Fruit fly (Drosophila melanogaster) whole organism, embryonic: ENCODE results near the gene CG14535.

ENCODE experiments used
- CG16813 ChIP-seq: fragments of 200-800 bp; sonication (Bioruptor generic); IDR thresholded peaks from 3 replicates; pipeline ENCODE4 v1.3.6; 2022; ENCODE audit warnings: missing biosample characterization, missing genetic modification characterization; ENCODE audit not compliant: partially characterized antibody
- CG16815 ChIP-seq: fragments of 200-800 bp; sonication (Bioruptor generic); optimal IDR thresholded peaks from 3 replicates; lab custom pipeline; 2017; ENCODE audit warnings: missing biosample characterization, mild to moderate bottlenecking, missing genetic modification characterization
- CG18262 ChIP-seq: fragments of 200-800 bp; optimal IDR thresholded peaks from 3 replicates; lab custom pipeline; 2019; ENCODE audit warnings: missing biosample characterization, mild to moderate bottlenecking, missing genetic modification characterization, moderate library complexity
- CG34376 ChIP-seq: fragments of 200-800 bp; sonication (Bioruptor generic); optimal IDR thresholded peaks from 2 replicates; lab custom pipeline; 2018; ENCODE audit warnings: missing biosample characterization, mild to moderate bottlenecking, missing genetic modification characterization
- CG3726 ChIP-seq: fragments of 200-800 bp; sonication (Bioruptor generic); IDR thresholded peaks from 3 replicates; pipeline ENCODE4, ENCODE4 v1.3.6; 2022; ENCODE audit warnings: missing biosample characterization, missing genetic modification characterization
- CHES-1-like ChIP-seq: fragments of 200-800 bp; sonication (Bioruptor generic); optimal IDR thresholded peaks from 2 replicates; lab custom pipeline; 2016; ENCODE audit warnings: missing biosample characterization, missing genetic modification characterization
- cas ChIP-seq: fragments of 200-800 bp; sonication (Bioruptor generic); IDR thresholded peaks from 2 replicates; pipeline ENCODE4 v1.3.6; 2022; ENCODE audit warnings: missing biosample characterization, missing genetic modification characterization
- fd96Cb ChIP-seq: fragments of 200-800 bp; sonication (Bioruptor generic); optimal IDR thresholded peaks from 2 replicates; lab custom pipeline; 2018; ENCODE audit warnings: missing biosample characterization, mild to moderate bottlenecking, missing genetic modification characterization, moderate library complexity
- fu2 ChIP-seq: fragments of 200-800 bp; sonication (Bioruptor generic); optimal IDR thresholded peaks from 2 replicates; lab custom pipeline; 2016; ENCODE audit warnings: missing biosample characterization, missing genetic modification characterization
- ind ChIP-seq: fragments of 200-800 bp; sonication (Bioruptor generic); optimal IDR thresholded peaks from 3 replicates; lab custom pipeline; 2016; ENCODE audit warnings: missing biosample characterization, missing genetic modification characterization
- insv ChIP-seq, 2 experiments: fragments of 200-800 bp; sonication (Bioruptor generic); optimal IDR thresholded peaks; 3 replicates each; lab custom pipeline; 2016 to 2018; ENCODE audit warnings: missing biosample characterization in 2 of 2, missing genetic modification characterization in 2 of 2
- kay ChIP-seq: fragments of 200-800 bp; sonication (Bioruptor generic); optimal IDR thresholded peaks from 2 replicates; lab custom pipeline; 2016; ENCODE audit warnings: missing biosample characterization, missing genetic modification characterization
- sna ChIP-seq: fragments of 200-800 bp; sonication (Bioruptor generic); IDR thresholded peaks from 2 replicates; pipeline ENCODE4 v1.3.6; 2022; ENCODE audit warnings: missing biosample characterization, missing genetic modification characterization; ENCODE audit not compliant: partially characterized antibody
- trh ChIP-seq: fragments of 200-800 bp; sonication (Bioruptor generic); optimal IDR thresholded peaks from 2 replicates; lab custom pipeline; 2016; ENCODE audit warnings: missing biosample characterization, missing genetic modification characterization

DNA sequence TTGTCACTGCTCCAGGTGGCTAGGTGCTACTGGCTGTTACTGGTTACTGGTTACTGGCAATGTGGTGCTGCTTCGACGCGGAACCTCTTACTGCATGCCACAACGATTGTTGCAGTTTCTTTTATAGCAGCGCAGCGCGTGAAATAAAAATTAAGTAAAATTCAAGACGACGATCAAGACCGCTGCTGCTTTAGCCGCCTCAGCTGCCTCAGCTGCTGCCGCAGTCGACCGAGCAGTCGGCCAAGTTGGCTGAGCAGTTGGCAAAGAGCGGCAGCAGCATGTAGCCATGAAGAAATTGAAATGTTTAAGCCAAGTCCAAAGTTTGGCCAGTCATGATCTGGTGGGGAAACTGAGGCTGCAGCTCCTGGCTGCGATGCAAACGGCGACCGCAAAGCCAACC lies 5.5 kb upstream of the CG14535 start, which contains the start of gene TwdlE:
- TF ChIP-seq ind (GFP tag; lab: Kevin White, UChicago) (no peak), CHES-1-like (no peak), fu2 (GFP tag; lab: Kevin White, UChicago) (no peak), CG16815 (no peak), CG3726 (no peak), fd96Cb (tag; lab: Kevin White, UChicago) (no peak), insv (GFP tag; optimal IDR thresholded peaks at IDR 0.05; lab: Kevin White, UChicago) (no peak), CG18262 (tag; lab: Kevin White, UChicago) (no peak), sna (GFP tag; lab: Robert Waterston, UW) (no peak), CG34376 (GFP tag; lab: Kevin White, UChicago) (no peak), CG16813 (GFP tag; lab: Robert Waterston, UW) (no peak), kay (no peak), cas (GFP tag; lab: Robert Waterston, UW) (no peak), trh (no peak)
